Fruit fly (Drosophila melanogaster) whole organism, wandering third instar larva: ENCODE measurements around the gene CG45002.
A peak's percentile ranks its signal among the peaks of the same experiment; 100 is the strongest.

Source experiments
- Abd-B ChIP-seq: fragments of >200 bp; optimal IDR thresholded peaks from 2 replicates; lab custom pipeline; 2017; ENCODE audit warnings: missing biosample characterization, missing genetic modification characterization
- CG9705 ChIP-seq: fragments of 200-800 bp; sonication (Bioruptor generic); optimal IDR thresholded peaks from 2 replicates; lab custom pipeline; 2018; ENCODE audit warnings: missing biosample characterization, mild to moderate bottlenecking, missing genetic modification characterization
- CrebA ChIP-seq: fragments of 200-800 bp; sonication (Bioruptor generic); optimal IDR thresholded peaks from 2 replicates; lab custom pipeline; 2016; ENCODE audit warnings: missing biosample characterization, mild to moderate bottlenecking, missing genetic modification characterization, borderline replicate concordance
- Dfd ChIP-seq: fragments of >200 bp; optimal IDR thresholded peaks from 2 replicates; lab custom pipeline; 2017; ENCODE audit warnings: missing biosample characterization, missing genetic modification characterization
- Dif ChIP-seq: fragments of 200-275, 200-300 bp; sonication (Bioruptor generic); optimal IDR thresholded peaks from 2 replicates; lab custom pipeline; 2018; ENCODE audit warnings: missing biosample characterization, missing genetic modification characterization; ENCODE audit not compliant: partially characterized antibody
- HLH106 ChIP-seq: fragments of 200-800 bp; optimal IDR thresholded peaks from 3 replicates; lab custom pipeline; 2019; ENCODE audit warnings: missing biosample characterization, mild to moderate bottlenecking, missing genetic modification characterization, moderate library complexity
- Hr83 ChIP-seq: fragments of 200-300 bp; sonication (Bioruptor generic); optimal IDR thresholded peaks from 2 replicates; lab custom pipeline; 2016; ENCODE audit warnings: missing biosample characterization, mild to moderate bottlenecking, missing genetic modification characterization, moderate library complexity; ENCODE audit not compliant: poor library complexity, severe bottlenecking
- Myc ChIP-seq: fragments of >200 bp; optimal IDR thresholded peaks from 2 replicates; lab custom pipeline; 2017
- N ChIP-seq: fragments of >200 bp; optimal IDR thresholded peaks from 2 replicates; lab custom pipeline; 2018; ENCODE audit warnings: missing biosample characterization, missing external identifiers, missing genetic modification characterization
- OdsH ChIP-seq: fragments of 200-800 bp; sonication (Bioruptor generic); optimal IDR thresholded peaks from 2 replicates; lab custom pipeline; 2016; ENCODE audit warnings: missing biosample characterization, mild to moderate bottlenecking, missing genetic modification characterization
- Rel ChIP-seq, 2 experiments: fragments of 200-800 bp; sonication (Bioruptor generic) in 1 of 2; optimal IDR thresholded peaks; 2 replicates in 1 of 2; 3 replicates in 1 of 2; lab custom pipeline; 2016 to 2019; ENCODE audit warnings: mild to moderate bottlenecking in 2 of 2, missing biosample characterization in 2 of 2, missing genetic modification characterization in 2 of 2, moderate library complexity in 1 of 2
- Sp1 ChIP-seq: fragments of 200-800 bp; sonication (Bioruptor generic); optimal IDR thresholded peaks from 3 replicates; lab custom pipeline; 2019; ENCODE audit warnings: missing biosample characterization, mild to moderate bottlenecking, missing genetic modification characterization, moderate library complexity
- br ChIP-seq: fragments of 200-800 bp; sonication (Bioruptor generic); optimal IDR thresholded peaks from 2 replicates; lab custom pipeline; 2016; ENCODE audit warnings: missing biosample characterization, missing genetic modification characterization
- dmrt93B ChIP-seq: fragments of 200-800 bp; sonication (Bioruptor generic); optimal IDR thresholded peaks from 2 replicates; lab custom pipeline; 2018; ENCODE audit warnings: missing biosample characterization, mild to moderate bottlenecking, missing genetic modification characterization
- dsf ChIP-seq: sonication (Bioruptor generic); optimal IDR thresholded peaks from 2 replicates; lab custom pipeline; 2016; ENCODE audit warnings: missing biosample characterization, missing genetic modification characterization, borderline replicate concordance
- foxo ChIP-seq, 2 experiments: fragments of 200-800 bp; sonication (Bioruptor generic); optimal IDR thresholded peaks; 2 replicates in 1 of 2; 3 replicates in 1 of 2; lab custom pipeline; 2016 to 2017; ENCODE audit warnings: missing biosample characterization in 2 of 2, missing genetic modification characterization in 2 of 2
- fru ChIP-seq: fragments of 200-800 bp; sonication (Bioruptor generic); optimal IDR thresholded peaks from 3 replicates; lab custom pipeline; 2016; ENCODE audit warnings: missing biosample characterization, mild to moderate bottlenecking, missing genetic modification characterization
- h ChIP-seq: fragments of 200-800 bp; sonication (Bioruptor generic); optimal IDR thresholded peaks from 3 replicates; lab custom pipeline; 2016; ENCODE audit warnings: missing biosample characterization, mild to moderate bottlenecking, missing genetic modification characterization
- pan ChIP-seq: fragments of >200 bp; optimal IDR thresholded peaks from 2 replicates; lab custom pipeline; 2017
- psq ChIP-seq: fragments of 200-800 bp; sonication (Bioruptor generic); optimal IDR thresholded peaks from 3 replicates; lab custom pipeline; 2017; ENCODE audit warnings: missing biosample characterization, mild to moderate bottlenecking, missing genetic modification characterization, moderate library complexity
- rgr ChIP-seq: fragments of 200-800 bp; sonication (Bioruptor generic); optimal IDR thresholded peaks from 3 replicates; lab custom pipeline; 2016; ENCODE audit warnings: missing biosample characterization, mild to moderate bottlenecking, missing genetic modification characterization
- sage ChIP-seq: fragments of 200-800 bp; sonication (Bioruptor generic); optimal IDR thresholded peaks from 2 replicates; lab custom pipeline; 2016; ENCODE audit warnings: missing biosample characterization, mild to moderate bottlenecking, missing genetic modification characterization
- tai ChIP-seq: sonication (Bioruptor generic); optimal IDR thresholded peaks from 2 replicates; lab custom pipeline; 2016; ENCODE audit warnings: missing biosample characterization, missing genetic modification characterization
- usp ChIP-seq: fragments of >200 bp; optimal IDR thresholded peaks from 2 replicates; lab custom pipeline; 2017; ENCODE audit warnings: missing biosample characterization, missing genetic modification characterization
- woc ChIP-seq: sonication (Bioruptor generic); optimal IDR thresholded peaks from 2 replicates; lab custom pipeline; 2016; ENCODE audit warnings: missing biosample characterization, mild to moderate bottlenecking, missing genetic modification characterization

CG45002 gene

DNA sequence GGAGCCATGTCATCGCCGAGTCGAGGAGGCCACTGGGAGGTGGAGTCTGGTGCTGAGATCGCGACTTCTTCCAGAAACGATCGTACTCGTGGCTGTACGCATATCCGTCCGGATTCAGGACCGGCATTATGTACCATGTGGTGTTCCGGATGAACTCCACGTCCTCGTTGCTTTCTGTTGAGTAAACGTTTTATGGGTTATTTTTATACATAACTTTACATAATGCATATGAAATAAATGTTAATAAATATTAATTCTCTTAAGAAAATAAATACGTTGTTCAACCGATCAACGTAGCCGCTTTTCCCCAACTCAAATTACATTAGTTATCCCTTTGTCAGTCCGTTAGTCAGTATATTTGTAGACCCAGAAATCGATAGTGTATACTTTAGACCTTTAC is 14.6 kb upstream of the CG45002 start, which contains the start of gene CG4955:
Gene CG4955, plus strand, starts transcription at position 301 of the 400 bp plus-strand sequence.
- no peak for TF ChIP-seq usp (GFP tag; lab: Kevin White, UChicago)
- no peak for TF ChIP-seq tai (GFP tag; lab: Kevin White, UChicago)
- no peak for TF ChIP-seq dsf (GFP tag; lab: Kevin White, UChicago)
- TF ChIP-seq rgr, result no peak
- TF ChIP-seq Dif (GFP tag; lab: Kevin White, UChicago), result no peak
- no peak for TF ChIP-seq pan
- no peak for TF ChIP-seq Dfd (GFP tag; lab: Kevin White, UChicago)
- TF ChIP-seq woc (GFP tag; lab: Kevin White, UChicago), result no peak
- no peak for TF ChIP-seq OdsH (GFP tag; lab: Kevin White, UChicago)
- TF ChIP-seq fru (GFP tag; lab: Kevin White, UChicago), result no peak
- no peak for TF ChIP-seq dmrt93B
- TF ChIP-seq psq, result no peak
- TF ChIP-seq Hr83 (GFP tag; lab: Kevin White, UChicago), result no peak
- no peak for TF ChIP-seq CG9705 (GFP tag; lab: Kevin White, UChicago)
- no peak for TF ChIP-seq Abd-B (GFP tag; lab: Kevin White, UChicago)
- no peak for TF ChIP-seq N (GFP tag; lab: Kevin White, UChicago)
- no peak for TF ChIP-seq CrebA (GFP tag; lab: Kevin White, UChicago)
- TF ChIP-seq Rel (GFP tag; optimal IDR thresholded peaks at IDR 0.05; lab: Kevin White, UChicago), result no peak
- TF ChIP-seq Rel (tag; optimal IDR thresholded peaks at IDR 0.05; lab: Kevin White, UChicago), result no peak
- TF ChIP-seq, all 38 proteins: peak for 0

DNA sequence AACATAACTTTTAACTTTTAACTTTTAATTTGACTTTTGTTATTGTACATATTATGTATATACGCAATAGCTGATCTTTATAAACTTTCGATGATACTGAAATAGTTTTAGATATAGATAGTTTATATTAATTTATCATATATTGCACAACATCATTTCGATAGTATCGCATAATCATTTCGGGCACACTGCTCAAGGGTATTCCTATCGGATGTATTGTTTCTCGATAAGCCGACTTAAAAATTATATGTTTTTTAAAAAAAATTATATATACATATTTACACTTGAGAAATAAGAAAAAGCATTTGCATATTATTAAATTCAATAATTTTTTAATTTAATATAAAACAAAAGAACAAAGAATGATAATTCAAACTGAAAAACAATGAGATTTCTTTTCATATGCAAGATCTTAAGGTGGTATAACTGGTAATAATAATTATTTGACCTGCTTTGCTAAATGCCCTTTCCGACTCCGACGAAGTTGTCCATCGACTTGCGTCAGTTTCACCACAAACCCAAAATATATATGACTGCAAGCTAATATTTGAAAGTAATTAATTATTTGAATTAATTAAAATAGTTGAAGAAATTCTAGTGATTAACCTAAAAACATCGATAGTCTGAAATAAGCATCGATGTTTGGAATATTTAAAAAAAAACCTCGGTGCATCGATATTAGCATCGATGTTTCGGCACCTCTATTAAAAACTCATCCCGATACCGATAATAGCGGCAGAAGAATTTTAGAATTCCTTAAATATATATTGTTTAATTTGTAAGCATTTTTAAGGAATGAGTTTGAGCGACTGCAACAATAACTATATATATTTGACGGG is 11.8 kb upstream of the CG45002 start, which contains the start of gene CG4949:
Gene CG4949, plus strand, starts transcription at position 698 of the 839 bp plus-strand sequence.
- TF ChIP-seq Abd-B (GFP tag; lab: Kevin White, UChicago) (no peak), sage (GFP tag; lab: Kevin White, UChicago) (peak; percentile 33), foxo (GFP tag; optimal IDR thresholded peaks at IDR 0.05; lab: Kevin White, UChicago) (peak in 1 of 2 experiments; percentile 6), HLH106 (tag; lab: Kevin White, UChicago) (peak; percentile 36), OdsH (GFP tag; lab: Kevin White, UChicago) (no peak)
- TF ChIP-seq, all 38 proteins: peak for 3

- TF ChIP-seq pan (no peak), h (no peak), HLH106 (tag; lab: Kevin White, UChicago) (peak; percentile 46), rgr (peak; percentile 3), Abd-B (GFP tag; lab: Kevin White, UChicago) (peak; percentile 57), OdsH (GFP tag; lab: Kevin White, UChicago) (no peak), Sp1 (GFP tag; lab: Kevin White, UChicago) (peak; percentile 25), N (GFP tag; lab: Kevin White, UChicago) (peak; percentile 86), Rel (GFP tag; optimal IDR thresholded peaks at IDR 0.05; lab: Kevin White, UChicago) (no peak), Rel (tag; optimal IDR thresholded peaks at IDR 0.05; lab: Kevin White, UChicago) (peak; percentile 43), woc (GFP tag; lab: Kevin White, UChicago) (peak; percentile 19), br (no peak), dsf (GFP tag; lab: Kevin White, UChicago) (no peak), Myc (lab: Kevin White, UChicago) (peak; percentile 76), tai (GFP tag; lab: Kevin White, UChicago) (no peak), sage (GFP tag; lab: Kevin White, UChicago) (no peak), foxo (GFP tag; optimal IDR thresholded peaks at IDR 0.05; lab: Kevin White, UChicago) (peak in 1 of 2 experiments; percentile 7), psq (peak; percentile 95)
Observed at dm6 chrX:17077290-17078138, 11.0 kb upstream of the CG45002 start, which contains the start of gene wcy. wcy (minus strand) TSS chrX:17077897.

DNA sequence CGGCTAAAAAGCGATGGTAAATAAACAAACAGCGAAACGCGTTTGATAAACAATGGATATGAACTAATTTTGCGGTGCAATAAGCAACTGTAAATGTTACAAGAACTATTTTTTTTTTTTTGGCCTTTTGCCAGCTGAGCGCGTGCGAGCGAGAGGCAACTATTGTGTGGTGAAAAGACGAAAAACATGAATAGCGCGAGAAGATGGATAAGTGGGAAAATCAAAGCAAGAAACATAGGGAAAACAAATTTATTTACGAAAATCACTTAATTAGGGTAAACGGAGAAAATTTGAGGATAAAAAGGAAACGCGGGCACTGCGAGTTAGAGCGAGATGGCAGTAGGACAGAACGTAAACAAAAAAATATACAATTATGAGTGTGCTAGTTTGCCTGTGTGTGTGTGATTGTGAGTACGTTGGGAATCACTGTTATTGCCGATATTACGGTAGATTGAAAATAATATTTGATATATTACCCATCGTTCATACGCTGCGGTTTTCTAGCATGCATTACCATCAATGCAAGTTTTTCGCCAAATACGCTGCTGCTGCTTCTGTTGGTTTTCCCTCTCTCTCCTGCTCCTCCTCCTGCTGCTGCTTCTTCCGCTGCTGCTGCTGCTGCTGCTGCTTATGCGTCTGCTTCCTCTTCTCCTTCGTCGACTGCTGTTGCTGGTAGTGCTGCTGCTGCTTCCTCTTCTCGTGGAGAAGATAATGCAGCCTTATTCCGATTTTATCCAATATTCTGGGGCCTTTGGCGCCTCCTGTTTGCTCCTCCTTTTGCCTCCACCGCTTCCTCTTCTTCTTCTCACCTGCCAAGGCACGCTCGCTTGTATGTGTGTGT is 10.1 kb upstream of the CG45002 start:
- TF ChIP-seq N (GFP tag; lab: Kevin White, UChicago) (peak; percentile 39), psq (no peak)
- TF ChIP-seq, all 38 proteins: peak for 1
